Worm (Caenorhabditis elegans): ENCODE results near the gene C07E3.9.

Gene C07E3.9

ce11 chrII:10389776-10390175 is 39.2 kb downstream of the C07E3.9 start (continued):
- no peak for TF ChIP-seq F49E8.2 (tag; optimal IDR thresholded peaks at IDR 0.05; ENCODE audit: borderline replicate concordance)
- TF ChIP-seq ZK337.2 (GFP tag; IDR thresholded peaks at IDR 0.05): no peak
- TF ChIP-seq zfp-2 (tag; optimal IDR thresholded peaks at IDR 0.05): no peak
- TF ChIP-seq pha-4 (GFP tag; IDR thresholded peaks at IDR 0.05): peak; percentile 24; the same call in 1 of the 2 replicates
- TF ChIP-seq pha-4 (tag; optimal IDR thresholded peaks at IDR 0.05): peak; percentile 15
- peak in 1 of 2 experiments; percentile 69 for TF ChIP-seq mdl-1 (tag; optimal IDR thresholded peaks at IDR 0.05)
- TF ChIP-seq dve-1 (tag; optimal IDR thresholded peaks at IDR 0.05; ENCODE audit: insufficient read depth): peak; percentile 79
- TF ChIP-seq egl-43 (GFP tag; IDR thresholded peaks at IDR 0.05): no peak
- no peak for TF ChIP-seq snpc-4 (tag; optimal IDR thresholded peaks at IDR 0.05)
- TF ChIP-seq lin-39 (tag; optimal IDR thresholded peaks at IDR 0.05): no peak
- no peak for TF ChIP-seq zag-1 (tag; optimal IDR thresholded peaks at IDR 0.05)
- peak; percentile 93 for TF ChIP-seq dmd-6 (GFP tag; IDR thresholded peaks at IDR 0.05)
- peak; percentile 85 for TF ChIP-seq php-3 (GFP tag; IDR thresholded peaks at IDR 0.05)
- TF ChIP-seq ctbp-1 (GFP tag; IDR thresholded peaks at IDR 0.05): peak; percentile 28; the same call in 1 of the 2 replicates
- TF ChIP-seq lsy-2 (tag; optimal IDR thresholded peaks at IDR 0.05): peak in 1 of 2 experiments; percentile 48
- peak; percentile 98 for TF ChIP-seq aha-1 (tag)
- TF ChIP-seq nhr-42 (GFP tag; IDR thresholded peaks at IDR 0.05): no peak
- TF ChIP-seq unc-130 (GFP tag; optimal IDR thresholded peaks at IDR 0.05): no peak
- TF ChIP-seq nhr-102 (tag; optimal IDR thresholded peaks at IDR 0.05): peak; percentile 53
- TF ChIP-seq zfp-3 (GFP tag; conservative IDR thresholded peaks at IDR 0.05): no peak; the same call in none of the 2 replicates
- TF ChIP-seq ces-1 (GFP tag; optimal IDR thresholded peaks at IDR 0.05): no peak
- no peak for TF ChIP-seq jun-1 (tag; optimal IDR thresholded peaks at IDR 0.05)
- TF ChIP-seq T20F7.1 (GFP tag; optimal IDR thresholded peaks at IDR 0.05): no peak
- peak; percentile 13 to 23 for TF ChIP-seq hif-1 (tag; optimal IDR thresholded peaks at IDR 0.05)
- TF ChIP-seq fkh-10 (GFP tag; optimal IDR thresholded peaks at IDR 0.05): no peak
- TF ChIP-seq vab-7 (GFP tag; IDR thresholded peaks at IDR 0.05): no peak
- TF ChIP-seq arid-1 (GFP tag; conservative IDR thresholded peaks at IDR 0.05): 0 out of 2 replicates have a peak, but pooled peaks have one; percentile 31
- no peak for TF ChIP-seq unc-62 (GFP tag; optimal IDR thresholded peaks at IDR 0.05 in 1 of 2)
- TF ChIP-seq unc-62 (tag; optimal IDR thresholded peaks at IDR 0.05): no peak
- TF ChIP-seq cey-2 (tag; optimal IDR thresholded peaks at IDR 0.05; ENCODE audit: borderline replicate concordance, insufficient read depth): peak; percentile 52
- peak in 1 of 2 experiments; percentile 34 for TF ChIP-seq daf-16 (GFP tag; optimal IDR thresholded peaks at IDR 0.05)
- TF ChIP-seq daf-16 (tag; optimal IDR thresholded peaks at IDR 0.05): peak; percentile 89
- no peak for TF ChIP-seq madf-5 (GFP tag; IDR thresholded peaks at IDR 0.05)
- no peak for TF ChIP-seq attf-4 (tag; optimal IDR thresholded peaks at IDR 0.05)
- TF ChIP-seq Y75B8A.6 (GFP tag; IDR thresholded peaks at IDR 0.05): no peak
- TF ChIP-seq D1046.2 (GFP tag; IDR thresholded peaks at IDR 0.05): no peak
- peak; percentile 32; the same call in 1 of the 2 replicates for TF ChIP-seq lin-38 (GFP tag; IDR thresholded peaks at IDR 0.05)
- peak; percentile 93 for TF ChIP-seq pqm-1 (tag; optimal IDR thresholded peaks at IDR 0.05)
- no peak for TF ChIP-seq nhr-10 (tag; optimal IDR thresholded peaks at IDR 0.05)
- no peak for TF ChIP-seq dmd-9 (GFP tag; IDR thresholded peaks at IDR 0.05)
- TF ChIP-seq daf-12 (tag; optimal IDR thresholded peaks at IDR 0.05): no peak
- TF ChIP-seq Y48G9A.11 (GFP tag; IDR thresholded peaks at IDR 0.05): no peak
- TF ChIP-seq snpc-1.2 (GFP tag; IDR thresholded peaks at IDR 0.05): no peak
- TF ChIP-seq ceh-82 (tag; optimal IDR thresholded peaks at IDR 0.05): no peak
- TF ChIP-seq hlh-30 (tag; optimal IDR thresholded peaks at IDR 0.05; ENCODE audit: insufficient read depth): peak; percentile 81
- peak; percentile 75 for TF ChIP-seq nhr-77 (tag; optimal IDR thresholded peaks at IDR 0.05)
- no peak for TF ChIP-seq ZK546.5 (tag; optimal IDR thresholded peaks at IDR 0.05)
- TF ChIP-seq mep-1 (tag; optimal IDR thresholded peaks at IDR 0.05): peak; percentile 45
- no peak for TF ChIP-seq nhr-237 (tag; optimal IDR thresholded peaks at IDR 0.05)
- peak; percentile 75 for TF ChIP-seq nhr-48 (tag; optimal IDR thresholded peaks at IDR 0.05)
- no peak for TF ChIP-seq unc-39 (tag; optimal IDR thresholded peaks at IDR 0.05)
- TF ChIP-seq nhr-28 (tag; optimal IDR thresholded peaks at IDR 0.05): peak; percentile 88
